Worm (Caenorhabditis elegans) whole organism, mixed stage, embryonic: Measurements from ENCODE around the gene F23H11.7.

ENCODE experiments used
- ceh-39 ChIP-seq: fragments of 150-350 bp; optimal IDR thresholded peaks from 2 replicates; lab custom pipeline; 2014; ENCODE audit warnings: missing biosample characterization, missing genetic modification characterization
- ces-1 ChIP-seq: fragments of 150-350 bp; optimal IDR thresholded peaks from 2 replicates; lab custom pipeline; 2014; ENCODE audit warnings: missing biosample characterization, missing genetic modification reagents, missing genetic modification characterization
- hlh-1 ChIP-seq: fragments of 150-350 bp; optimal IDR thresholded peaks from 2 replicates; lab custom pipeline; 2014; ENCODE audit warnings: missing biosample characterization, missing genetic modification reagents, missing genetic modification characterization
- mab-5 ChIP-seq: fragments of 150-350 bp; optimal IDR thresholded peaks from 2 replicates; lab custom pipeline; 2014; ENCODE audit warnings: missing biosample characterization, missing genetic modification characterization
- mls-2 ChIP-seq: sonication (generic microtip); optimal IDR thresholded peaks from 2 replicates; lab custom pipeline; 2016; ENCODE audit warnings: mild to moderate bottlenecking, missing genetic modification characterization, moderate library complexity, missing compliant biosample characterization
- pha-4 ChIP-seq: fragments of 150-350 bp; optimal IDR thresholded peaks from 2 replicates; lab custom pipeline; 2018; ENCODE audit warnings: missing biosample characterization, missing genetic modification reagents, missing genetic modification characterization
- ztf-11 ChIP-seq: fragments of 150-350 bp; optimal IDR thresholded peaks from 2 replicates; lab custom pipeline; 2014; ENCODE audit warnings: missing biosample characterization, missing genetic modification characterization

- no peak for TF ChIP-seq hlh-1 (tag; lab: Kevin White, UChicago)
- no peak for TF ChIP-seq mls-2 (tag; lab: Kevin White, UChicago)
- TF ChIP-seq ces-1 (GFP tag; lab: Kevin White, UChicago): no peak
- TF ChIP-seq ztf-11 (tag; lab: Kevin White, UChicago): no peak
- TF ChIP-seq pha-4: no peak
- no peak for TF ChIP-seq mab-5 (tag; lab: Kevin White, UChicago)
- no peak for TF ChIP-seq ceh-39 (tag; lab: Kevin White, UChicago)
Measured at ce11 chrIII:964637-965036, 45.4 kb upstream of the F23H11.7 start.
